Worm (Caenorhabditis elegans): ENCODE results near the gene T28C12.6.

T28C12.6 gene

DNA sequence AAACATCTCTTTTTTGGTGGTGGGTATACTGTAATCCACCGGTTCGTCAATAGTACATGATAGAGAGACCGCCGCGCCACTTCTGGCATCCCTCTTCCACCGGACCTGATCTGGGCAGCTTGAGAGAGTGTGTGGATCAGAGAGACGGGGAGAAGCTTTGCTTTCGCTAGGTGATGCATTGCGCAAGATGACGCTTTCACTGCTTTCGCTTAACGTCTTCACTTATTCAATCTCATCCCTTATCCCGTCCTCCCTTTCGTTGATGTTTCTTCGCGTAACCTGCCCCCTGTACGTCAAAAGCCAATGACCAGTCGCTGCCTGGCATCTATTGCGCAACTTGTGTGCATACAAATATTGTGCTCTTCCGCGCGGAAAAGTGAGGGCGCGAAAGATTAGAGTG lies 18.3 kb upstream of the T28C12.6 start (continued):
- TF ChIP-seq ztf-1 (GFP tag; conservative IDR thresholded peaks at IDR 0.05) (no peak), zag-1 (tag; optimal IDR thresholded peaks at IDR 0.05) (no peak)

DNA sequence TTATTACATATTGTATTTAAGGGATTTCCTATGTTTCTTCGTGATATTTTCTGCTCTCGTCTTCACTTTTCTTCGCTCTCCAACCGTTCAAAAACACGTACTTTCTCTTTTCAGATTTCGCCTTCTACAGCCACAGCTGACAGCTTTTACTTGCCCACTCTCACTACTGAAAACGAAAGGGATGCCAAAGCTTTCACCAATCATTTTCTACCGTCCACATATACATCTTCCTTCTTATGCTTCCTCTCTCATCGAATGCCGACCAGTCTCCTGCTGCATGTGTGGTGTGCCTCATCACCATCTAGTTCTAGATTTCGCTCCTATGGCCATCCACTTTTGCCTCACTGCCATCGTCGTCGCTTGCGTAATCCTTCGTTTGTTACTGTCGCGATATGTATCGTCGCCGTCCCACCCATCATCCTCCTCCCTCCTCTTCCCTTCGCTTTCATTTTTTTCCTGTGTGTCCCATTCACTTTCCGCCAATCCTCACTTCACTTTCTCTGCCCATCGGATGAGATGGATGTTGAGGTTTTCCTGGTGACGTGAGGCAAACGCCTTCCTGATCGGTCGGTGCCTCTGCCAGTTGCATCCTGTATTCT lies 17.4 kb upstream of the T28C12.6 start:
- TF ChIP-seq ceh-16 (tag; optimal IDR thresholded peaks at IDR 0.05) (no peak), blmp-1 (tag; optimal IDR thresholded peaks at IDR 0.05; ENCODE audit: insufficient read depth) (peak; percentile 97), unc-62 (GFP tag; optimal IDR thresholded peaks at IDR 0.05) (no peak), F13H6.1 (tag; optimal IDR thresholded peaks at IDR 0.05) (peak; percentile 57), crh-2 (tag; optimal IDR thresholded peaks at IDR 0.05) (no peak), ztf-1 (GFP tag; conservative IDR thresholded peaks at IDR 0.05) (no peak), C34F6.9 (tag; optimal IDR thresholded peaks at IDR 0.05) (no peak), alr-1 (tag; optimal IDR thresholded peaks at IDR 0.05) (no peak), sma-3 (GFP tag; optimal IDR thresholded peaks at IDR 0.05) (no peak), lsy-2 (tag; optimal IDR thresholded peaks at IDR 0.05) (no peak), mbf-1 (tag; optimal IDR thresholded peaks at IDR 0.05) (no peak), nhr-23 (tag; optimal IDR thresholded peaks at IDR 0.05) (no peak), dmd-4 (tag; optimal IDR thresholded peaks at IDR 0.05) (no peak), unc-55 (GFP tag; optimal IDR thresholded peaks at IDR 0.05) (no peak), nhr-11 (tag; optimal IDR thresholded peaks at IDR 0.05) (no peak), sem-4 (tag; optimal IDR thresholded peaks at IDR 0.05) (no peak), egl-27 (tag; optimal IDR thresholded peaks at IDR 0.05) (no peak)

DNA sequence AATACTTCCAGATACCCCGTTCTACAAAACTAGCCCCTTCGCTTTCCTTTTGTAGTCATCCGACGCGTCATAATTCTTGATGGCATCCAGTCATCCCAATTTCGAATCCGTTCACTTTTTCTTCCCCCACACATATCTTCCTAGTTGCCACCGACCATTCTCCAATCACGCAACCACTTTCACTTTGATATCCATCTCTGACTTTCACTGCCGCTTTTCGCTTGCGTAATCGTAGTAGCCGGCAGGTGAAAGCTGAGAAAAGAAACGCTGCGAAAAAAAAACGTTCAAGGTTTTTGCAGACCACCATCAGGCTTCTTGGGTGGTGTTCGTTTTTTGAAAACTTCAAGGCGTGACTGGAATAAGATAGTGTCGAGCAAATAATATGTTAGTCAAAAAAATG lies 16.4 kb upstream of the T28C12.6 start:
- TF ChIP-seq blmp-1 (tag; optimal IDR thresholded peaks at IDR 0.05; ENCODE audit: insufficient read depth), result peak; percentile 99
- no peak for TF ChIP-seq elt-1 (tag; optimal IDR thresholded peaks at IDR 0.05)
- no peak for TF ChIP-seq elt-3 (tag; optimal IDR thresholded peaks at IDR 0.05)
- no peak for TF ChIP-seq nhr-12 (tag; optimal IDR thresholded peaks at IDR 0.05)
- peak; percentile 36 for TF ChIP-seq nhr-25 (tag; optimal IDR thresholded peaks at IDR 0.05)
- peak; percentile 5 for TF ChIP-seq egl-27 (tag; optimal IDR thresholded peaks at IDR 0.05)

DNA sequence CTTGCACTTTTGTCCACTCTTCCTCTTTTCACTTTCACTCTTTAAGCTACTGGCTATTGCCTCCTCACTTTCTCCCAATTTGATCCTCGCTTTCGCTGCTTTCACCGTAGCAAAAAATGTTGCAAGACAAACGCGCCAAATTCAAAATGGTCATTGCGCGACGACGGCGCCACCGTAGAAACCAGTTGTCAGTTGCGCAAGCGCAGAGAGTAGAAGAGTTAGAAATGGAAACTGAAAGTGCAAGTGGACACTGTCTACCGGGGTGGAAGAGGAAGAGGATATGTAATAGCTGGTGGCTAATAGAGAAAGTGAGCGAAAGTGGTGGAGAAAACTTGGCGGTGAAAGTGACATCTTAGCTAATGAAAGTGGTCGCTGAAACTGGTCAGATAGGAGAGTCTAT lies 15.2 kb upstream of the T28C12.6 start:
- TF ChIP-seq sem-4 (tag; optimal IDR thresholded peaks at IDR 0.05) (peak; percentile 43), F13H6.1 (tag; optimal IDR thresholded peaks at IDR 0.05) (peak; percentile 75), egl-27 (tag; optimal IDR thresholded peaks at IDR 0.05) (peak; percentile 50), nhr-25 (tag; optimal IDR thresholded peaks at IDR 0.05) (peak; percentile 70), Y55F3AM.14 (GFP tag; optimal IDR thresholded peaks at IDR 0.05) (peak; percentile 53), blmp-1 (tag; optimal IDR thresholded peaks at IDR 0.05; ENCODE audit: insufficient read depth) (peak; percentile 99), nhr-129 (tag; optimal IDR thresholded peaks at IDR 0.05) (no peak), nhr-77 (tag; optimal IDR thresholded peaks at IDR 0.05) (no peak)

DNA sequence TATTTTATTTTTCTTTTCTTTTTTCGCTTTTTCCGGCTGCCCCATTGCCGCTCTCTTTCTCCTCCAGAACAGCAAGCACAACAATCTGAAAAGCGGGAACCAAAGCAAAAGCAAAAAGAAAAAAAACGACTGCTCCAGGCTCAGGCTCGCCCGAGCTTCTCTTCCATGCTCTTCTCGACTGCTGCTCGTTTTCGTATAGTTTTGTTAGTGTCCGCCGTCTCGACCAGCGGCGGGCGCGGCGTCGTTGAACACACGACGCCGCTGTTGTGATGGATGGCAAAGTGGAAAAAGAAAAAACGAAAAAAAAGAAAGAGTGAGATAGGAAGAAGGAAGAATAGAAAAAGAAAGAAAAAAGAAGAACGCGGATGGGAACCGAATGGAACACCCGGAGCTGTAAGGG lies 14.2 kb upstream of the T28C12.6 start:
- TF ChIP-seq Y55F3AM.14 (GFP tag; optimal IDR thresholded peaks at IDR 0.05) (peak; percentile 86), ceh-16 (tag; optimal IDR thresholded peaks at IDR 0.05) (no peak), ztf-1 (GFP tag; conservative IDR thresholded peaks at IDR 0.05) (no peak), F13H6.1 (tag; optimal IDR thresholded peaks at IDR 0.05) (peak; percentile 42), lin-13 (GFP tag; optimal IDR thresholded peaks at IDR 0.05) (no peak)

DNA sequence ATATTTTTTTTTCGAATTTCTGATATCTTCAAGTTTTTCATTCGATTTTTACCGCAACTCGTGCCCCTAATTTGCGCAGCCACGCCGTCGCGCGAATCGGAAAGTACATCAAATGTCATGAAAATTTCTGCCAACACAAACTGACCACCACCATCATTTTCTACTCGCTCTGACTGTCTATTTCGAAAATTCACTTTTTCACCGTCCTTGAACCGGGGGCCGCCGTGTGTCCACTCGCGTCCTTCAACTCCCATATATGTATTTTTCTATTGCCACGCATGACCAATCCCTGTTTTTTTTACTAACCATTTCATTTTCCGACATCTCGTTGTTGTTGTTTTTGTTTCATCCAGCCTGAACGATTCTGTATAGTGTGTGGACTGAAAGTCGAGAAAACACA lies 13.7 kb upstream of the T28C12.6 start:
- TF ChIP-seq nhr-25 (tag; optimal IDR thresholded peaks at IDR 0.05) (no peak), sma-9 (GFP tag; optimal IDR thresholded peaks at IDR 0.05) (peak; percentile 31), sma-9 (tag; optimal IDR thresholded peaks at IDR 0.05) (no peak), blmp-1 (tag; optimal IDR thresholded peaks at IDR 0.05; ENCODE audit: insufficient read depth) (peak; percentile 91), ZK546.5 (tag; optimal IDR thresholded peaks at IDR 0.05) (no peak), F13H6.1 (tag; optimal IDR thresholded peaks at IDR 0.05) (peak; percentile 79), lin-13 (GFP tag; optimal IDR thresholded peaks at IDR 0.05) (no peak), zag-1 (tag; optimal IDR thresholded peaks at IDR 0.05) (no peak), R02D3.7 (tag; optimal IDR thresholded peaks at IDR 0.05) (no peak), fos-1 (tag; optimal IDR thresholded peaks at IDR 0.05) (no peak), nhr-237 (tag; optimal IDR thresholded peaks at IDR 0.05) (no peak), sma-3 (GFP tag; optimal IDR thresholded peaks at IDR 0.05) (peak; percentile 28), ceh-16 (tag; optimal IDR thresholded peaks at IDR 0.05) (no peak)

All from whole organism, L2 larva.